Worm (Caenorhabditis elegans) whole organism, L4 larva: ENCODE measurements around the gene ZK546.2.

Experiments
- D1046.2 ChIP-seq: fragments of 200-800 bp; sonication (Bioruptor generic); IDR thresholded peaks from 2 replicates; pipeline ENCODE4 v1.3.6; 2022; ENCODE audit warnings: missing genetic modification characterization, missing compliant biosample characterization
- F26F4.8 ChIP-seq: fragments of 200-800 bp; sonication (Bioruptor generic); conservative IDR thresholded peaks from 2 replicates; pipeline ENCODE4 v1.3.6; 2022; ENCODE audit warnings: missing genetic modification characterization, missing compliant biosample characterization
- F44E2.7 ChIP-seq: fragments of 200-800 bp; sonication (Bioruptor generic); IDR thresholded peaks from 2 replicates; pipeline ENCODE4 v2.1.2; 2022; ENCODE audit warnings: missing genetic modification characterization, missing compliant biosample characterization
- T20F7.1 ChIP-seq: fragments of 200-800 bp; sonication (Bioruptor generic); optimal IDR thresholded peaks from 2 replicates; lab custom pipeline; 2018; ENCODE audit warnings: mild to moderate bottlenecking, missing genetic modification characterization, missing compliant biosample characterization
- Y48G9A.11 ChIP-seq: fragments of 200-800 bp; sonication (Bioruptor generic); IDR thresholded peaks from 2 replicates; pipeline ENCODE4 v1.3.6; 2022; ENCODE audit warnings: missing genetic modification reagents, missing genetic modification characterization, missing compliant biosample characterization
- Y5F2A.4 ChIP-seq: fragments of 200-800 bp; sonication (Bioruptor generic); optimal IDR thresholded peaks from 2 replicates; lab custom pipeline; 2018; ENCODE audit warnings: mild to moderate bottlenecking, missing genetic modification characterization, missing compliant biosample characterization
- ZK337.2 ChIP-seq: fragments of 200-800 bp; sonication (Bioruptor generic); IDR thresholded peaks from 2 replicates; pipeline ENCODE4 v1.3.6; 2022; ENCODE audit warnings: missing genetic modification reagents, missing genetic modification characterization, missing compliant biosample characterization
- aha-1 ChIP-seq: fragments of 150-350 bp; peaks from one replicate; lab custom pipeline; 2014; ENCODE audit warnings: missing biosample characterization, missing genetic modification characterization
- ama-1 ChIP-seq: fragments of 150-350 bp; optimal IDR thresholded peaks from 2 replicates; lab custom pipeline; 2014; ENCODE audit warnings: inconsistent platforms, mixed read lengths
- ceh-20 ChIP-seq: fragments of 200-800 bp; sonication (Bioruptor generic); IDR thresholded peaks from 2 replicates; pipeline ENCODE4 v1.3.6; 2022; ENCODE audit warnings: missing genetic modification reagents, missing genetic modification characterization, missing compliant biosample characterization
- ces-1 ChIP-seq: fragments of 150-350 bp; sonication (generic microtip); optimal IDR thresholded peaks from 4 replicates; lab custom pipeline; 2014; ENCODE audit warnings: missing biosample characterization, missing genetic modification reagents, missing genetic modification characterization
- cey-2 ChIP-seq: sonication (generic microtip); optimal IDR thresholded peaks from 3 replicates; lab custom pipeline; 2017; ENCODE audit warnings: missing genetic modification characterization, mild to moderate bottlenecking, missing compliant biosample characterization, antibody characterized with exemption, borderline replicate concordance; ENCODE audit not compliant: insufficient read depth
- ctbp-1 ChIP-seq: fragments of 200-800 bp; sonication (Bioruptor generic); IDR thresholded peaks from 2 replicates; pipeline ENCODE4 v1.3.6; 2022; ENCODE audit warnings: missing genetic modification reagents, missing genetic modification characterization, missing compliant biosample characterization
- daf-16 ChIP-seq, 3 experiments: sonication (generic microtip); optimal IDR thresholded peaks; 2 replicates each; lab custom pipeline; 2016 to 2017; ENCODE audit warnings: missing genetic modification characterization in 3 of 3, missing genetic modification reagents in 3 of 3, mild to moderate bottlenecking in 2 of 3, missing compliant biosample characterization in 2 of 3, missing biosample characterization in 1 of 3, moderate library complexity in 1 of 3
- daf-8 ChIP-seq: fragments of 200-800 bp; sonication (Bioruptor generic); IDR thresholded peaks from 2 replicates; pipeline ENCODE4 v1.3.6; 2022; ENCODE audit warnings: missing genetic modification characterization, missing compliant biosample characterization
- dpl-1 ChIP-seq: fragments of 150-350 bp; optimal IDR thresholded peaks from 2 replicates; lab custom pipeline; 2014; ENCODE audit warnings: missing biosample characterization, missing genetic modification reagents, missing genetic modification characterization
- egl-27 ChIP-seq: sonication (generic microtip); optimal IDR thresholded peaks from 3 replicates; lab custom pipeline; 2017; ENCODE audit warnings: missing biosample characterization, missing genetic modification reagents, missing genetic modification characterization
- fos-1 ChIP-seq: fragments of 150-350 bp; optimal IDR thresholded peaks from 2 replicates; lab custom pipeline; 2014; ENCODE audit warnings: missing biosample characterization, missing genetic modification characterization
- hif-1 ChIP-seq, 2 experiments: sonication (generic microtip); optimal IDR thresholded peaks; 2 replicates each; lab custom pipeline; 2016 to 2017; ENCODE audit warnings: missing compliant biosample characterization in 2 of 2, missing genetic modification characterization in 2 of 2, missing genetic modification reagents in 2 of 2, missing genotype in 2 of 2, mild to moderate bottlenecking in 1 of 2
- hlh-11 ChIP-seq: fragments of 200-800 bp; sonication (Bioruptor generic); optimal IDR thresholded peaks from 2 replicates; lab custom pipeline; 2018; ENCODE audit warnings: mild to moderate bottlenecking, missing genetic modification characterization, missing compliant biosample characterization
- hlh-30 ChIP-seq: sonication (generic microtip); optimal IDR thresholded peaks from 2 replicates; lab custom pipeline; 2017; ENCODE audit warnings: antibody characterized with exemption, mild to moderate bottlenecking, missing genetic modification characterization, missing compliant biosample characterization; ENCODE audit not compliant: insufficient read depth
- lim-7 ChIP-seq: fragments of 200-800 bp; sonication (Bioruptor generic); IDR thresholded peaks from 2 replicates; pipeline ENCODE4 v1.3.6; 2022; ENCODE audit warnings: missing genetic modification characterization, missing compliant biosample characterization
- lin-1 ChIP-seq: fragments of 200-800 bp; sonication (Bioruptor generic); IDR thresholded peaks from 2 replicates; pipeline ENCODE4 v1.3.6; 2022; ENCODE audit warnings: missing genetic modification reagents, missing genetic modification characterization, missing compliant biosample characterization
- lin-38 ChIP-seq: fragments of 200-800 bp; sonication (Bioruptor generic); IDR thresholded peaks from 2 replicates; pipeline ENCODE4 v1.3.6; 2022; ENCODE audit warnings: missing genetic modification reagents, missing genetic modification characterization, missing compliant biosample characterization
- lin-39 ChIP-seq: fragments of 150-350 bp; optimal IDR thresholded peaks from 2 replicates; lab custom pipeline; 2014; ENCODE audit warnings: missing biosample characterization, missing genetic modification reagents, missing genetic modification characterization
- lsy-2 ChIP-seq, 2 experiments: fragments of 150-350 bp in 1 of 2; sonication (generic microtip) in 1 of 2; optimal IDR thresholded peaks; 2 replicates each; lab custom pipeline; 2014 to 2017; ENCODE audit warnings: missing biosample characterization in 2 of 2, missing genetic modification characterization in 2 of 2
- madf-5 ChIP-seq, 2 experiments: fragments of 200-800 bp; sonication (Bioruptor generic); IDR thresholded peaks; 2 replicates each; pipeline ENCODE4 v1.3.6; 2022; ENCODE audit warnings: missing compliant biosample characterization in 2 of 2, missing genetic modification characterization in 2 of 2
- mes-2 ChIP-seq: sonication (generic microtip); optimal IDR thresholded peaks from 2 replicates; lab custom pipeline; 2016; ENCODE audit warnings: missing genotype, mild to moderate bottlenecking, missing genetic modification characterization, missing compliant biosample characterization; ENCODE audit not compliant: poor library complexity, severe bottlenecking
- mxl-3 ChIP-seq: fragments of 200-800 bp; sonication (Bioruptor generic); optimal IDR thresholded peaks from 2 replicates; lab custom pipeline; 2018; ENCODE audit warnings: mild to moderate bottlenecking, missing genetic modification characterization, missing compliant biosample characterization
- nhr-10 ChIP-seq: fragments of 150-350 bp; optimal IDR thresholded peaks from 2 replicates; lab custom pipeline; 2014; ENCODE audit warnings: missing biosample characterization, missing genetic modification characterization
- nhr-28 ChIP-seq: fragments of 150-350 bp; optimal IDR thresholded peaks from 2 replicates; lab custom pipeline; 2014; ENCODE audit warnings: missing biosample characterization, missing genetic modification characterization
- pha-4 ChIP-seq, 2 experiments: fragments of 150-350 bp in 1 of 2; fragments of 200-800 bp in 1 of 2; sonication (Bioruptor generic) in 1 of 2; IDR thresholded peaks in 1 of 2; optimal IDR thresholded peaks in 1 of 2; 2 replicates each; pipeline versions ENCODE4 v1.3.6 to Lab custom; 2014 to 2022; ENCODE audit warnings: missing genetic modification characterization in 2 of 2, missing genetic modification reagents in 2 of 2, missing biosample characterization in 1 of 2, missing compliant biosample characterization in 1 of 2
- php-3 ChIP-seq: fragments of 200-800 bp; sonication (Bioruptor generic); IDR thresholded peaks from 2 replicates; pipeline ENCODE4 v1.3.6; 2022; ENCODE audit warnings: missing genetic modification reagents, missing genetic modification characterization, missing compliant biosample characterization
- pqm-1 ChIP-seq: sonication (generic microtip); optimal IDR thresholded peaks from 2 replicates; lab custom pipeline; 2017; ENCODE audit warnings: missing biosample characterization, missing genetic modification characterization
- sdz-12 ChIP-seq: fragments of 200-800 bp; sonication (Bioruptor generic); optimal IDR thresholded peaks from 2 replicates; lab custom pipeline; 2018; ENCODE audit warnings: mild to moderate bottlenecking, missing genetic modification characterization, missing compliant biosample characterization
- skn-1 ChIP-seq: fragments of 150-350 bp; optimal IDR thresholded peaks from 2 replicates; lab custom pipeline; 2014; ENCODE audit warnings: missing biosample characterization, missing genetic modification characterization
- snpc-1.2 ChIP-seq: fragments of 200-800 bp; sonication (Bioruptor generic); IDR thresholded peaks from 2 replicates; pipeline ENCODE4 v1.3.6; 2022; ENCODE audit warnings: missing genetic modification reagents, missing genetic modification characterization, missing compliant biosample characterization
- spr-3 ChIP-seq: fragments of 200-800 bp; sonication (Bioruptor generic); optimal IDR thresholded peaks from 2 replicates; lab custom pipeline; 2018; ENCODE audit warnings: mild to moderate bottlenecking, missing genetic modification characterization, missing compliant biosample characterization
- tag-97 ChIP-seq: fragments of 200-800 bp; sonication (Bioruptor generic); IDR thresholded peaks from 2 replicates; pipeline ENCODE4 v1.3.6; 2022; ENCODE audit warnings: missing genetic modification characterization, missing compliant biosample characterization
- tra-1 ChIP-seq: fragments of 200-800 bp; sonication (Bioruptor generic); IDR thresholded peaks from 2 replicates; pipeline ENCODE4 v1.3.6; 2022; ENCODE audit warnings: missing genetic modification reagents, missing genetic modification characterization, missing compliant biosample characterization
- unc-39 ChIP-seq: sonication (generic microtip); optimal IDR thresholded peaks from 2 replicates; lab custom pipeline; 2017; ENCODE audit warnings: missing biosample characterization, missing genetic modification characterization
- zag-1 ChIP-seq: fragments of 150-350 bp; optimal IDR thresholded peaks from 2 replicates; lab custom pipeline; 2014; ENCODE audit warnings: missing biosample characterization, missing genetic modification characterization
- zfp-3 ChIP-seq: fragments of 200-800 bp; sonication (Bioruptor generic); conservative IDR thresholded peaks from 2 replicates; pipeline ENCODE4 v1.3.6; 2022; ENCODE audit warnings: missing genetic modification reagents, missing genetic modification characterization, missing compliant biosample characterization

Gene ZK546.2

ce11 chrII:4935518-4935917 is 10.3 kb upstream of the ZK546.2 start, which contains the start of gene ZK546.5:
ZK546.5 (plus strand) TSS chrII:4935818.
- no peak for TF ChIP-seq T20F7.1 (GFP tag; lab: Kevin White, UChicago)
- peak; percentile 24 for TF ChIP-seq aha-1 (tag; lab: Kevin White, UChicago)
- TF ChIP-seq madf-5 (GFP tag; IDR thresholded peaks at IDR 0.05; lab: Robert Waterston, UW) = no peak
- no peak for TF ChIP-seq mes-2 (tag; lab: Kevin White, UChicago)
- TF ChIP-seq zfp-3 (GFP tag; lab: Robert Waterston, UW) = no peak
- no peak for TF ChIP-seq F44E2.7 (GFP tag; lab: Robert Waterston, UW)
- TF ChIP-seq F26F4.8 (GFP tag; lab: Robert Waterston, UW) = no peak
- TF ChIP-seq Y48G9A.11 = no peak
- peak; percentile 60 for TF ChIP-seq lin-38
- no peak for TF ChIP-seq spr-3 (GFP tag; lab: Kevin White, UChicago)
- TF ChIP-seq lim-7 (GFP tag; lab: Robert Waterston, UW) = no peak
- TF ChIP-seq snpc-1.2 (GFP tag; lab: Robert Waterston, UW) = no peak
- TF ChIP-seq pha-4 (GFP tag; IDR thresholded peaks at IDR 0.05; lab: Robert Waterston, UW) = no peak
- no peak for TF ChIP-seq pha-4 (tag; optimal IDR thresholded peaks at IDR 0.05; lab: Kevin White, UChicago)

ce11 chrII:4937743-4938142 is 8.1 kb upstream of the ZK546.2 start, which contains the start of gene ZK546.4:
ZK546.4 (plus strand) TSS chrII:4938043.
- TF ChIP-seq lim-7 (GFP tag; lab: Robert Waterston, UW) (no peak), madf-5 (GFP tag; IDR thresholded peaks at IDR 0.05; lab: Robert Waterston, UW) (no peak), Y5F2A.4 (GFP tag; lab: Kevin White, UChicago) (no peak), tra-1 (GFP tag; lab: Robert Waterston, UW) (no peak), ces-1 (GFP tag; lab: Kevin White, UChicago) (no peak), zag-1 (tag; lab: Kevin White, UChicago) (no peak), lsy-2 (tag; optimal IDR thresholded peaks at IDR 0.05; lab: Kevin White, UChicago) (no peak), D1046.2 (GFP tag; lab: Robert Waterston, UW) (no peak), snpc-1.2 (GFP tag; lab: Robert Waterston, UW) (no peak), Y48G9A.11 (no peak), unc-39 (tag; lab: Kevin White, UChicago) (no peak), skn-1 (tag; lab: Kevin White, UChicago) (no peak), sdz-12 (GFP tag; lab: Kevin White, UChicago) (no peak), mxl-3 (GFP tag; lab: Kevin White, UChicago) (no peak), cey-2 (no peak), daf-8 (GFP tag; lab: Robert Waterston, UW) (no peak)

- TF ChIP-seq fos-1 (tag; lab: Kevin White, UChicago) (no peak), lin-39 (tag; lab: Kevin White, UChicago) (no peak), ZK337.2 (no peak), skn-1 (tag; lab: Kevin White, UChicago) (no peak)
Measured at ce11 chrII:4941050-4941449, 4.8 kb upstream of the ZK546.2 start, which contains the start of gene cblc-1. cblc-1 (minus strand) TSS chrII:4941150.

ce11 chrII:4941541-4942206 is 4.2 kb upstream of the ZK546.2 start, which contains the start of gene ZK546.19:
ZK546.19 (plus strand) TSS chrII:4941726.
- peak; percentile 100 for TF ChIP-seq aha-1 (tag; lab: Kevin White, UChicago)
- TF ChIP-seq dpl-1 (GFP tag; lab: Kevin White, UChicago) = peak; percentile 2
- TF ChIP-seq egl-27 (tag; lab: Kevin White, UChicago) = no peak
- TF ChIP-seq daf-16 (GFP tag; optimal IDR thresholded peaks at IDR 0.05; lab: Kevin White, UChicago) = peak in 1 of 2 experiments; percentile 39
- peak; percentile 70 for TF ChIP-seq daf-16 (tag; optimal IDR thresholded peaks at IDR 0.05; lab: Kevin White, UChicago)
- TF ChIP-seq nhr-10 (tag; lab: Kevin White, UChicago) = peak; percentile 5
- TF ChIP-seq nhr-28 (tag; lab: Kevin White, UChicago) = peak; percentile 41
- no peak for TF ChIP-seq tag-97 (GFP tag; lab: Robert Waterston, UW)
- peak; percentile 27 for TF ChIP-seq ama-1 (lab: Kevin White, UChicago)
- peak; percentile 21 for TF ChIP-seq T20F7.1 (GFP tag; lab: Kevin White, UChicago)
- peak; percentile 1 for TF ChIP-seq hlh-30 (tag; lab: Kevin White, UChicago)
- TF ChIP-seq php-3 (GFP tag; lab: Robert Waterston, UW) = peak; percentile 68
- 0 out of 2 replicates have a peak, but pooled peaks have one; percentile 39 for TF ChIP-seq ceh-20
- TF ChIP-seq lin-1 (GFP tag; lab: Robert Waterston, UW) = no peak
- peak; percentile 5 for TF ChIP-seq hlh-11
- peak; percentile 4 for TF ChIP-seq pqm-1
- peak; percentile 41 to 99 for TF ChIP-seq hif-1 (tag; optimal IDR thresholded peaks at IDR 0.05; lab: Kevin White, UChicago)
- peak in 1 of 2 experiments; percentile 38 for TF ChIP-seq lsy-2 (tag; optimal IDR thresholded peaks at IDR 0.05; lab: Kevin White, UChicago)
- no peak for TF ChIP-seq ctbp-1
